Fruit fly (Drosophila melanogaster): ENCODE data around the gene CG8927.

The CG8927 gene

dm6 chr3R:16222300-16222903, 41.6 kb downstream of the CG8927 start:
- TF ChIP-seq CrebA (GFP tag; optimal IDR thresholded peaks at IDR 0.05; ENCODE audit: borderline replicate concordance) (peak; percentile 91), psq (GFP tag; optimal IDR thresholded peaks at IDR 0.05) (peak; percentile 83), jim (GFP tag; optimal IDR thresholded peaks at IDR 0.05) (peak; percentile 34), HLH106 (tag; optimal IDR thresholded peaks at IDR 0.05) (peak; percentile 97), ey (GFP tag; optimal IDR thresholded peaks at IDR 0.05) (peak; percentile 98), foxo (GFP tag; optimal IDR thresholded peaks at IDR 0.05) (peak; percentile 88 to 97), CG32264 (GFP tag; optimal IDR thresholded peaks at IDR 0.05) (peak; percentile 98), br (GFP tag; optimal IDR thresholded peaks at IDR 0.05) (peak; percentile 97), Sp1 (GFP tag; optimal IDR thresholded peaks at IDR 0.05) (peak; percentile 94), CG9705 (GFP tag; optimal IDR thresholded peaks at IDR 0.05) (peak; percentile 87), Hr78 (GFP tag; optimal IDR thresholded peaks at IDR 0.05) (no peak), dsf (GFP tag; optimal IDR thresholded peaks at IDR 0.05; ENCODE audit: borderline replicate concordance) (peak; percentile 81), Dfd (GFP tag; optimal IDR thresholded peaks at IDR 0.05) (no peak), fru (GFP tag; optimal IDR thresholded peaks at IDR 0.05) (peak; percentile 97), N (GFP tag; optimal IDR thresholded peaks at IDR 0.05) (no peak), Mio (GFP tag; optimal IDR thresholded peaks at IDR 0.05) (peak; percentile 93), woc (GFP tag; optimal IDR thresholded peaks at IDR 0.05) (peak; percentile 98), Myc (optimal IDR thresholded peaks at IDR 0.05) (no peak), Hnf4 (GFP tag; optimal IDR thresholded peaks at IDR 0.05) (peak; percentile 97), dmrt93B (GFP tag; optimal IDR thresholded peaks at IDR 0.05) (peak; percentile 92), pan (optimal IDR thresholded peaks at IDR 0.05) (no peak), usp (GFP tag; optimal IDR thresholded peaks at IDR 0.05) (no peak), dl (GFP tag; optimal IDR thresholded peaks at IDR 0.05; ENCODE audit: insufficient read depth in 1 of 2, partially characterized antibody in 2 of 2) (no peak), Dif (GFP tag; optimal IDR thresholded peaks at IDR 0.05; ENCODE audit: partially characterized antibody) (no peak), OdsH (GFP tag; optimal IDR thresholded peaks at IDR 0.05) (peak; percentile 95), sage (GFP tag; optimal IDR thresholded peaks at IDR 0.05) (peak; percentile 95), brk (GFP tag; optimal IDR thresholded peaks at IDR 0.05) (peak; percentile 94), Rel (GFP tag; optimal IDR thresholded peaks at IDR 0.05) (peak; percentile 86), Rel (tag; optimal IDR thresholded peaks at IDR 0.05) (peak; percentile 85), Abd-B (GFP tag; optimal IDR thresholded peaks at IDR 0.05) (no peak), Vsx2 (GFP tag; optimal IDR thresholded peaks at IDR 0.05; ENCODE audit: partially characterized antibody) (no peak), tai (GFP tag; optimal IDR thresholded peaks at IDR 0.05) (peak; percentile 95), GATAd (GFP tag; optimal IDR thresholded peaks at IDR 0.05) (peak; percentile 89), rgr (GFP tag; optimal IDR thresholded peaks at IDR 0.05) (peak; percentile 92), sv (GFP tag; optimal IDR thresholded peaks at IDR 0.05) (peak; percentile 98), Jra (GFP tag; optimal IDR thresholded peaks at IDR 0.05) (peak; percentile 92), Hr83 (GFP tag; optimal IDR thresholded peaks at IDR 0.05; ENCODE audit: poor library complexity, severe bottlenecking) (peak; percentile 80), lola (GFP tag; optimal IDR thresholded peaks at IDR 0.05) (no peak), h (GFP tag; optimal IDR thresholded peaks at IDR 0.05) (peak; percentile 99)

- TF ChIP-seq sage (GFP tag; optimal IDR thresholded peaks at IDR 0.05), result no peak
- no peak for TF ChIP-seq Hr78 (GFP tag; optimal IDR thresholded peaks at IDR 0.05)
- no peak for TF ChIP-seq CrebA (GFP tag; optimal IDR thresholded peaks at IDR 0.05; ENCODE audit: borderline replicate concordance)
- no peak for TF ChIP-seq Myc (optimal IDR thresholded peaks at IDR 0.05)
- TF ChIP-seq CG32264 (GFP tag; optimal IDR thresholded peaks at IDR 0.05), result no peak
- TF ChIP-seq usp (GFP tag; optimal IDR thresholded peaks at IDR 0.05), result no peak
- no peak for TF ChIP-seq Abd-B (GFP tag; optimal IDR thresholded peaks at IDR 0.05)
- no peak for TF ChIP-seq CG9705 (GFP tag; optimal IDR thresholded peaks at IDR 0.05)
- peak; percentile 28 for TF ChIP-seq OdsH (GFP tag; optimal IDR thresholded peaks at IDR 0.05)
- no peak for TF ChIP-seq lola (GFP tag; optimal IDR thresholded peaks at IDR 0.05)
- no peak for TF ChIP-seq Jra (GFP tag; optimal IDR thresholded peaks at IDR 0.05)
- TF ChIP-seq dl (GFP tag; optimal IDR thresholded peaks at IDR 0.05; ENCODE audit: insufficient read depth in 1 of 2, partially characterized antibody in 2 of 2), result no peak
- TF ChIP-seq N (GFP tag; optimal IDR thresholded peaks at IDR 0.05), result no peak
- no peak for TF ChIP-seq rgr (GFP tag; optimal IDR thresholded peaks at IDR 0.05)
- no peak for TF ChIP-seq Hnf4 (GFP tag; optimal IDR thresholded peaks at IDR 0.05)
- peak; percentile 8 for TF ChIP-seq HLH106 (tag; optimal IDR thresholded peaks at IDR 0.05)
- TF ChIP-seq h (GFP tag; optimal IDR thresholded peaks at IDR 0.05), result peak; percentile 18
- TF ChIP-seq br (GFP tag; optimal IDR thresholded peaks at IDR 0.05), result no peak
- no peak for TF ChIP-seq Hr83 (GFP tag; optimal IDR thresholded peaks at IDR 0.05; ENCODE audit: poor library complexity, severe bottlenecking)
- TF ChIP-seq Vsx2 (GFP tag; optimal IDR thresholded peaks at IDR 0.05; ENCODE audit: partially characterized antibody), result no peak
- no peak for TF ChIP-seq brk (GFP tag; optimal IDR thresholded peaks at IDR 0.05)
- TF ChIP-seq GATAd (GFP tag; optimal IDR thresholded peaks at IDR 0.05), result no peak
- peak; percentile 23 for TF ChIP-seq Sp1 (GFP tag; optimal IDR thresholded peaks at IDR 0.05)
- TF ChIP-seq pan (optimal IDR thresholded peaks at IDR 0.05), result no peak
- TF ChIP-seq woc (GFP tag; optimal IDR thresholded peaks at IDR 0.05), result no peak
- TF ChIP-seq psq (GFP tag; optimal IDR thresholded peaks at IDR 0.05), result peak; percentile 27
- TF ChIP-seq tai (GFP tag; optimal IDR thresholded peaks at IDR 0.05), result peak; percentile 17
- TF ChIP-seq Rel (GFP tag; optimal IDR thresholded peaks at IDR 0.05), result no peak
- no peak for TF ChIP-seq Rel (tag; optimal IDR thresholded peaks at IDR 0.05)
- TF ChIP-seq Mio (GFP tag; optimal IDR thresholded peaks at IDR 0.05), result no peak
- no peak for TF ChIP-seq Dif (GFP tag; optimal IDR thresholded peaks at IDR 0.05; ENCODE audit: partially characterized antibody)
- no peak for TF ChIP-seq Dfd (GFP tag; optimal IDR thresholded peaks at IDR 0.05)
- no peak for TF ChIP-seq jim (GFP tag; optimal IDR thresholded peaks at IDR 0.05)
- peak; percentile 41 for TF ChIP-seq fru (GFP tag; optimal IDR thresholded peaks at IDR 0.05)
- TF ChIP-seq ey (GFP tag; optimal IDR thresholded peaks at IDR 0.05), result no peak
- peak in 1 of 2 experiments; percentile 30 for TF ChIP-seq foxo (GFP tag; optimal IDR thresholded peaks at IDR 0.05)
- TF ChIP-seq dsf (GFP tag; optimal IDR thresholded peaks at IDR 0.05; ENCODE audit: borderline replicate concordance), result no peak
- TF ChIP-seq dmrt93B (GFP tag; optimal IDR thresholded peaks at IDR 0.05), result no peak
- no peak for TF ChIP-seq sv (GFP tag; optimal IDR thresholded peaks at IDR 0.05)
Observed at dm6 chr3R:16223252-16224037, 42.6 kb downstream of the CG8927 start.

Data from whole organism, wandering third instar larva.